Worm (Caenorhabditis elegans): Measurements from ENCODE around the gene ugt-64.

ce11 chrV:3476228-3476627, 29.9 kb downstream of the ugt-64 start:
- TF ChIP-seq him-1 (tag; optimal IDR thresholded peaks at IDR 0.05) = no peak
- TF ChIP-seq W03F9.2 (tag; optimal IDR thresholded peaks at IDR 0.05) = no peak

Measured in whole organism, L4/young adult.